Worm (Caenorhabditis elegans) whole organism, young adult: ENCODE data around the gene rmd-3.
A peak's percentile ranks its signal among the peaks of the same experiment; 100 is the strongest.

ENCODE experiments used
- F23B12.7 ChIP-seq: sonication (generic microtip); optimal IDR thresholded peaks from 2 replicates; lab custom pipeline; 2017; ENCODE audit warnings: missing genetic modification characterization, mild to moderate bottlenecking, missing compliant biosample characterization, antibody characterized with exemption, moderate library complexity; ENCODE audit not compliant: insufficient read depth
- F33H1.4 ChIP-seq: fragments of 200-800 bp; sonication (Bioruptor generic); IDR thresholded peaks from 2 replicates; pipeline ENCODE4 v1.3.6; 2022; ENCODE audit warnings: missing genetic modification reagents, missing genetic modification characterization, missing compliant biosample characterization
- F39B2.1 ChIP-seq: fragments of 200-800 bp; sonication (Bioruptor generic); IDR thresholded peaks from 2 replicates; pipeline ENCODE4 v1.3.6; 2022; ENCODE audit warnings: missing genetic modification reagents, missing genetic modification characterization, missing compliant biosample characterization
- F49E8.2 ChIP-seq: sonication (generic microtip); optimal IDR thresholded peaks from 3 replicates; lab custom pipeline; 2017; ENCODE audit warnings: missing genetic modification characterization, mild to moderate bottlenecking, missing compliant biosample characterization, antibody characterized with exemption, moderate library complexity; ENCODE audit not compliant: insufficient read depth
- T26A5.8 ChIP-seq: sonication (generic microtip); optimal IDR thresholded peaks from 2 replicates; lab custom pipeline; 2016; ENCODE audit warnings: missing genetic modification characterization, missing compliant biosample characterization
- Y53G8AR.9 ChIP-seq: fragments of 200-800 bp; sonication (Bioruptor generic); conservative IDR thresholded peaks from 2 replicates; pipeline ENCODE4 v1.3.6; 2022; ENCODE audit warnings: missing genetic modification reagents, missing genetic modification characterization, missing compliant biosample characterization
- Y79H2A.3 ChIP-seq: fragments of 200-800 bp; sonication (Bioruptor generic); conservative IDR thresholded peaks from 2 replicates; pipeline ENCODE4 v1.3.6; 2022; ENCODE audit warnings: missing genetic modification reagents, missing genetic modification characterization, missing compliant biosample characterization
- ZK185.1 ChIP-seq: sonication (generic microtip); optimal IDR thresholded peaks from 2 replicates; lab custom pipeline; 2016; ENCODE audit warnings: mild to moderate bottlenecking, missing genetic modification characterization, missing compliant biosample characterization; ENCODE audit not compliant: poor library complexity, severe bottlenecking
- ama-1 ChIP-seq, 3 experiments: fragments of 150-350 bp in 1 of 3; sonication (generic microtip) in 2 of 3; optimal IDR thresholded peaks; 2 replicates each; lab custom pipeline; 2014 to 2018; ENCODE audit warnings: missing biosample characterization in 2 of 3, missing genetic modification characterization in 2 of 3, missing genetic modification reagents in 2 of 3
- aptf-2 ChIP-seq: fragments of 200-800 bp; sonication (Bioruptor generic); conservative IDR thresholded peaks from 2 replicates; pipeline ENCODE4 v1.3.6; 2022; ENCODE audit warnings: missing genetic modification reagents, missing genetic modification characterization, missing compliant biosample characterization
- aptf-3 ChIP-seq: fragments of 200-800 bp; sonication (Bioruptor generic); IDR thresholded peaks from 2 replicates; pipeline ENCODE4 v1.3.6; 2022; ENCODE audit warnings: missing genetic modification characterization, missing compliant biosample characterization
- athp-1 ChIP-seq: sonication (generic microtip); optimal IDR thresholded peaks from 2 replicates; lab custom pipeline; 2017; ENCODE audit warnings: mild to moderate bottlenecking, missing genetic modification characterization, missing compliant biosample characterization
- bed-1 ChIP-seq: fragments of 200-800 bp; sonication (Bioruptor generic); IDR thresholded peaks from 2 replicates; pipeline ENCODE4 v1.3.6; 2022; ENCODE audit warnings: missing genetic modification reagents, missing genetic modification characterization, missing compliant biosample characterization
- ceh-27 ChIP-seq: fragments of 200-800 bp; sonication (Bioruptor generic); optimal IDR thresholded peaks from 2 replicates; lab custom pipeline; 2018; ENCODE audit warnings: mild to moderate bottlenecking, missing genetic modification characterization, moderate library complexity, missing compliant biosample characterization
- ceh-91 ChIP-seq: fragments of 200-800 bp; sonication (Bioruptor generic); IDR thresholded peaks from 2 replicates; pipeline ENCODE4 v1.3.6; 2022; ENCODE audit warnings: missing genetic modification reagents, missing genetic modification characterization, missing compliant biosample characterization
- chd-7 ChIP-seq: sonication (generic microtip); optimal IDR thresholded peaks from 2 replicates; lab custom pipeline; 2016; ENCODE audit warnings: mild to moderate bottlenecking, missing genetic modification characterization, moderate library complexity, missing compliant biosample characterization
- dox-1 ChIP-seq: fragments of 200-800 bp; sonication (Bioruptor generic); IDR thresholded peaks from 2 replicates; pipeline ENCODE4 v1.3.6; 2022; ENCODE audit warnings: missing genetic modification reagents, missing genetic modification characterization, missing compliant biosample characterization
- dpl-1 ChIP-seq: fragments of 150-350 bp; optimal IDR thresholded peaks from 2 replicates; lab custom pipeline; 2014; ENCODE audit warnings: missing biosample characterization, missing genetic modification reagents, missing genetic modification characterization
- ekl-4 ChIP-seq: fragments of 200-800 bp; sonication (Bioruptor generic); IDR thresholded peaks from 2 replicates; pipeline ENCODE4 v1.3.6; 2022; ENCODE audit warnings: missing genetic modification reagents, missing genetic modification characterization, missing compliant biosample characterization
- fkh-3 ChIP-seq: sonication (generic microtip); optimal IDR thresholded peaks from 2 replicates; lab custom pipeline; 2016; ENCODE audit warnings: mild to moderate bottlenecking, missing genetic modification characterization, missing compliant biosample characterization
- hmg-1.2 ChIP-seq: fragments of 200-800 bp; sonication (Bioruptor generic); IDR thresholded peaks from 2 replicates; pipeline ENCODE4 v1.3.6; 2022; ENCODE audit warnings: missing genetic modification reagents, missing genetic modification characterization, missing compliant biosample characterization
- hmg-20 ChIP-seq: fragments of 200-800 bp; sonication (Bioruptor generic); IDR thresholded peaks from 2 replicates; pipeline ENCODE4 v1.3.6; 2022; ENCODE audit warnings: missing genetic modification reagents, missing genetic modification characterization, missing compliant biosample characterization
- hrde-1 ChIP-seq: sonication (generic microtip); optimal IDR thresholded peaks from 2 replicates; lab custom pipeline; 2016; ENCODE audit warnings: missing genetic modification characterization, mild to moderate bottlenecking, missing compliant biosample characterization, moderate library complexity, missing genotype, missing genetic modification reagents, borderline replicate concordance
- let-526 ChIP-seq: fragments of 200-800 bp; sonication (Bioruptor generic); IDR thresholded peaks from 2 replicates; pipeline ENCODE4 v1.3.6; 2022; ENCODE audit warnings: missing genetic modification reagents, missing genetic modification characterization, missing compliant biosample characterization
- lin-54 ChIP-seq: fragments of 200-800 bp; sonication (Bioruptor generic); optimal IDR thresholded peaks from 2 replicates; lab custom pipeline; 2018; ENCODE audit warnings: mild to moderate bottlenecking, missing genetic modification characterization, missing compliant biosample characterization
- lir-1 ChIP-seq: fragments of 200-800 bp; sonication (Bioruptor generic); conservative IDR thresholded peaks from 2 replicates; pipeline ENCODE4 v1.3.6; 2022; ENCODE audit warnings: missing genetic modification reagents, missing genetic modification characterization, missing compliant biosample characterization
- lsl-1 ChIP-seq: fragments of 200-800 bp; sonication (Bioruptor generic); optimal IDR thresholded peaks from 2 replicates; lab custom pipeline; 2018; ENCODE audit warnings: mild to moderate bottlenecking, missing genetic modification characterization, moderate library complexity, missing compliant biosample characterization
- lsy-27 ChIP-seq: sonication (generic microtip); optimal IDR thresholded peaks from 2 replicates; lab custom pipeline; 2017; ENCODE audit warnings: missing genetic modification characterization, mild to moderate bottlenecking, missing compliant biosample characterization, antibody characterized with exemption, missing genotype, borderline replicate concordance; ENCODE audit not compliant: insufficient read depth
- madf-10 ChIP-seq: sonication (generic microtip); optimal IDR thresholded peaks from 2 replicates; lab custom pipeline; 2016; ENCODE audit warnings: mild to moderate bottlenecking, missing genetic modification characterization, missing compliant biosample characterization
- madf-3 ChIP-seq: fragments of 200-800 bp; sonication (Bioruptor generic); IDR thresholded peaks from 2 replicates; pipeline ENCODE4 v1.3.6; 2022; ENCODE audit warnings: missing genetic modification reagents, missing genetic modification characterization, missing compliant biosample characterization
- mcd-1 ChIP-seq: fragments of 200-800 bp; sonication (Bioruptor generic); IDR thresholded peaks from 2 replicates; pipeline ENCODE4 v1.3.6; 2022; ENCODE audit warnings: missing genetic modification reagents, missing genetic modification characterization, missing compliant biosample characterization
- nhr-179 ChIP-seq: sonication (generic microtip); optimal IDR thresholded peaks from 2 replicates; lab custom pipeline; 2016; ENCODE audit warnings: mild to moderate bottlenecking, missing genetic modification characterization, missing compliant biosample characterization
- pbrm-1 ChIP-seq: fragments of 200-800 bp; sonication (Bioruptor generic); IDR thresholded peaks from 2 replicates; pipeline ENCODE4 v1.3.6; 2022; ENCODE audit warnings: missing genetic modification reagents, missing genetic modification characterization, missing compliant biosample characterization
- rcor-1 ChIP-seq: fragments of 200-800 bp; sonication (Bioruptor generic); IDR thresholded peaks from 2 replicates; pipeline ENCODE4 v1.3.6; 2022; ENCODE audit warnings: missing genetic modification reagents, missing genetic modification characterization, missing compliant biosample characterization
- rec-8 ChIP-seq, 2 experiments: sonication (generic microtip); optimal IDR thresholded peaks; 2 replicates each; lab custom pipeline; 2016; ENCODE audit warnings: mild to moderate bottlenecking in 2 of 2, missing genetic modification characterization in 2 of 2, missing genetic modification reagents in 2 of 2, missing genotype in 2 of 2, missing biosample characterization in 1 of 2, missing compliant biosample characterization in 1 of 2, moderate library complexity in 1 of 2
- sdz-38 ChIP-seq: sonication (generic microtip); optimal IDR thresholded peaks from 2 replicates; lab custom pipeline; 2016; ENCODE audit warnings: missing genotype, missing genetic modification characterization, missing compliant biosample characterization
- snpc-3.4 ChIP-seq: sonication (generic microtip); optimal IDR thresholded peaks from 2 replicates; lab custom pipeline; 2017; ENCODE audit warnings: missing genetic modification characterization, mild to moderate bottlenecking, missing compliant biosample characterization, antibody characterized with exemption, moderate library complexity, missing genotype, missing genetic modification reagents
- snpc-4 ChIP-seq, 5 experiments: fragments of 150-350 bp in 1 of 5; sonication (generic microtip) in 4 of 5; optimal IDR thresholded peaks; 2 replicates each; lab custom pipeline; 2014 to 2018; ENCODE audit warnings: missing genetic modification characterization in 5 of 5, missing biosample characterization in 3 of 5, antibody characterized with exemption in 2 of 5, mild to moderate bottlenecking in 2 of 5, missing compliant biosample characterization in 2 of 5, missing genotype in 2 of 5, moderate library complexity in 2 of 5, missing genetic modification reagents in 1 of 5
- tbp1 ChIP-seq: fragments of 200-800 bp; sonication (Bioruptor generic); optimal IDR thresholded peaks from 2 replicates; lab custom pipeline; 2018; ENCODE audit warnings: mild to moderate bottlenecking, missing genetic modification characterization, missing compliant biosample characterization
- unc-130 ChIP-seq: sonication (generic microtip); optimal IDR thresholded peaks from 2 replicates; lab custom pipeline; 2016; ENCODE audit warnings: missing genetic modification reagents, missing genetic modification characterization, missing compliant biosample characterization
- xnd-1 ChIP-seq: sonication (generic microtip); optimal IDR thresholded peaks from 2 replicates; lab custom pipeline; 2016; ENCODE audit warnings: missing genotype, missing genetic modification reagents, missing genetic modification characterization, missing compliant biosample characterization
- zfh-2 ChIP-seq: fragments of 200-800 bp; sonication (Bioruptor generic); conservative IDR thresholded peaks from 2 replicates; pipeline ENCODE4 v1.3.6; 2022; ENCODE audit warnings: missing genetic modification reagents, missing genetic modification characterization, missing compliant biosample characterization
- ztf-18 ChIP-seq: sonication (generic microtip); optimal IDR thresholded peaks from 2 replicates; lab custom pipeline; 2016; ENCODE audit warnings: missing genotype, mild to moderate bottlenecking, missing genetic modification characterization, missing compliant biosample characterization
- ztf-28 ChIP-seq: fragments of 200-800 bp; sonication (Bioruptor generic); IDR thresholded peaks from 2 replicates; pipeline ENCODE4 v1.3.6; 2022; ENCODE audit warnings: missing genetic modification reagents, missing genetic modification characterization, missing compliant biosample characterization

The rmd-3 gene

DNA sequence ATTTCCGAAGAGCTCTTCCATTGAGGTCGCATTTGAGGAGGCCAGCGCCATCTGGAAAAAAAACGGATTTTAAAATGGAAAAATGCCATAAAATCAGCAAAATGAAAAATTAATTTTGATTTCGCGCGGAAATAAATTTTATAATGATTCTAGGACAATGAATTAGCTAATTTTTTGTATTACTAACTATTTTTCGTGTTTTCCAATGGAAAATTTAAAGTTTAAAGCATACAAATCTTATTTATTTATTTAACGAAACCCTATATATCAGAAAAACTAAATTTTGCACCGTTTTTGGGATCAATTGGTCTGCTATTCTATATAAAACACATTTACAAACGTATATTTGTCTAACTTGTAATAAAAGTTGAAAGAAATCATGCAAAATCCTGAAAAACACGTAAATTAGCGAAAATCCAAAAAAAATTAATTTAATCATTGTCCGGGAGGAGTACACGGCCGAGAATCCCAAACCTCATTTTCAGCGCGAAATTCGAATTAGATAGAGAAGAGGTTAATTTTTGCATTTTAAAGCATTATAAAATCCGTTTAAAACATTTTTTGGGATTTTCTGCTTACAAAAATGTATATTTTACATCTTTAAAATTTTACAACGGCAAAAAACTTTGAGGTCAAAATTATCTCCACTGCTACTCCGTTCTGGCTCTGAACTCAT, 49.2 kb downstream of the rmd-3 start, which contains the start of gene C47G2.3 (continued):
- TF ChIP-seq F49E8.2 (tag; lab: Kevin White, UChicago) (no peak), F39B2.1 (GFP tag; lab: Robert Waterston, UW) (0 out of 2 replicates have a peak, but pooled peaks have one; percentile 3), lsl-1 (GFP tag; lab: Kevin White, UChicago) (peak; percentile 49), snpc-4 (GFP tag; optimal IDR thresholded peaks at IDR 0.05; lab: Kevin White, UChicago) (peak; percentile 25), snpc-4 (tag; optimal IDR thresholded peaks at IDR 0.05; lab: Kevin White, UChicago) (peak in 2 of 4 experiments; percentile 45 to 49), ceh-91 (GFP tag; lab: Robert Waterston, UW) (peak; percentile 49; the same call in 1 of the 2 replicates), F23B12.7 (no peak), lin-54 (GFP tag; lab: Kevin White, UChicago) (peak; percentile 86), ztf-28 (GFP tag; lab: Robert Waterston, UW) (no peak), mcd-1 (peak; percentile 66), hmg-20 (GFP tag; lab: Robert Waterston, UW) (0 out of 2 replicates have a peak, but pooled peaks have one; percentile 26), ekl-4 (GFP tag; lab: Robert Waterston, UW) (peak; percentile 37; the same call in 1 of the 2 replicates), chd-7 (tag; lab: Kevin White, UChicago) (no peak), xnd-1 (tag; lab: Kevin White, UChicago) (peak; percentile 42), rec-8 (tag; optimal IDR thresholded peaks at IDR 0.05; lab: Kevin White, UChicago) (peak in 1 of 2 experiments; percentile 25), let-526 (GFP tag; lab: Robert Waterston, UW) (no peak), dpl-1 (peak; percentile 25), Y79H2A.3 (GFP tag; lab: Robert Waterston, UW) (no peak), madf-10 (peak; percentile 9), madf-3 (GFP tag; lab: Robert Waterston, UW) (0 out of 2 replicates have a peak, but pooled peaks have one; percentile 57), hrde-1 (peak; percentile 69), ztf-18 (tag; lab: Kevin White, UChicago) (peak; percentile 20), ZK185.1 (peak; percentile 77), snpc-3.4 (tag; lab: Kevin White, UChicago) (peak; percentile 70), aptf-3 (GFP tag; lab: Robert Waterston, UW) (no peak), T26A5.8 (no peak), ceh-27 (GFP tag; lab: Kevin White, UChicago) (peak; percentile 24), nhr-179 (tag; lab: Kevin White, UChicago) (no peak), pbrm-1 (GFP tag; lab: Robert Waterston, UW) (no peak), athp-1 (peak; percentile 67), ama-1 (optimal IDR thresholded peaks at IDR 0.05; lab: Kevin White, UChicago) (no peak), ama-1 (GFP tag; optimal IDR thresholded peaks at IDR 0.05; lab: Kevin White, UChicago) (peak in 1 of 2 experiments; percentile 6), hmg-1.2 (GFP tag; lab: Robert Waterston, UW) (0 out of 2 replicates have a peak, but pooled peaks have one; percentile 8), Y53G8AR.9 (GFP tag; lab: Robert Waterston, UW) (no peak), F33H1.4 (GFP tag; lab: Robert Waterston, UW) (peak; percentile 43; the same call in 1 of the 2 replicates), bed-1 (GFP tag; lab: Robert Waterston, UW) (no peak), dox-1 (GFP tag; lab: Robert Waterston, UW) (peak; percentile 31; the same call in 1 of the 2 replicates), tbp1 (GFP tag; lab: Kevin White, UChicago) (peak; percentile 18), rcor-1 (0 out of 2 replicates have a peak, but pooled peaks have one; percentile 39), aptf-2 (GFP tag; lab: Robert Waterston, UW) (no peak), lsy-27 (tag; lab: Kevin White, UChicago) (no peak), sdz-38 (tag; lab: Kevin White, UChicago) (no peak), zfh-2 (GFP tag; lab: Robert Waterston, UW) (no peak), fkh-3 (no peak), unc-130 (GFP tag; lab: Kevin White, UChicago) (peak; percentile 72), lir-1 (GFP tag; lab: Robert Waterston, UW) (0 out of 2 replicates have a peak, but pooled peaks have one; percentile 27)
